Fruit fly (Drosophila melanogaster): ENCODE measurements around the gene modSP.

modSP gene

DNA sequence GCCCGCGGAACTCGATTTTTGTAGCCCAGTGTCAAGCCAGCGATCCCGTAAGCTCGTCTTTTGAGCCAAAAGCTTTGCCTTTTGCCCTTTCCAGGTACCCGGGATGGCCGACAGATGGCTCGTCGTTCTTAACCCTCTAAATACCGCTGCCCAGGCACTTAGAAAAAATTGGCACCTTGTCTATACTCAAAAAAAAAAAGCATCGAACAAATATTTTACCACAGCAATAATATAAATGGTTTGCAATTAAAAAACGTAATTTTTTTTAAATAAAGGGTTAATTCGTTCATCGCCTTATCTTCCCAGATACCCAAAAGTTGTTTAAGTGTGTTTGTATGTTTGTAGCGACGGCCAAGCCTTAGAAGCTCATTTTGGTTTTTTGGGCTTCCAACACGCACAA is 48.8 kb upstream of the modSP start (continued):
- TF ChIP-seq grau (tag; optimal IDR thresholded peaks at IDR 0.05) (no peak), Atf-2 (GFP tag; optimal IDR thresholded peaks at IDR 0.05) (peak; percentile 18), ken (GFP tag; IDR thresholded peaks at IDR 0.05) (no peak), tna (GFP tag; IDR thresholded peaks at IDR 0.05; ENCODE audit: partially characterized antibody) (no peak), peb (GFP tag; IDR thresholded peaks at IDR 0.05) (no peak), ci (GFP tag; IDR thresholded peaks at IDR 0.05) (0 out of 3 replicates have a peak, but pooled peaks have one; percentile 30), bcd (GFP tag; optimal IDR thresholded peaks at IDR 0.05) (peak; percentile 42), Deaf1 (tag; optimal IDR thresholded peaks at IDR 0.05) (no peak), Ravus (GFP tag; IDR thresholded peaks at IDR 0.05) (no peak), Hmx (GFP tag; optimal IDR thresholded peaks at IDR 0.05) (no peak), CG10979 (tag; optimal IDR thresholded peaks at IDR 0.05) (no peak), cas (GFP tag; IDR thresholded peaks at IDR 0.05) (no peak), tgo (GFP tag; IDR thresholded peaks at IDR 0.05) (peak; percentile 62), CG10462 (GFP tag; optimal IDR thresholded peaks at IDR 0.05) (no peak), CG18262 (tag; optimal IDR thresholded peaks at IDR 0.05) (peak; percentile 34), Neu2 (GFP tag; optimal IDR thresholded peaks at IDR 0.05; ENCODE audit: borderline replicate concordance) (no peak), sna (GFP tag; IDR thresholded peaks at IDR 0.05; ENCODE audit: partially characterized antibody) (no peak), Rfx (GFP tag; IDR thresholded peaks at IDR 0.05) (peak; percentile 73), so (GFP tag; IDR thresholded peaks at IDR 0.05) (peak; percentile 45; the same call in 1 of the 3 replicates), CG17912 (GFP tag; optimal IDR thresholded peaks at IDR 0.05) (no peak), CG5953 (GFP tag; IDR thresholded peaks at IDR 0.05) (no peak), gsb-n (tag; optimal IDR thresholded peaks at IDR 0.05) (no peak), CG17829 (tag; optimal IDR thresholded peaks at IDR 0.05) (no peak), Sox100B (GFP tag; optimal IDR thresholded peaks at IDR 0.05) (no peak), CG18476 (GFP tag; optimal IDR thresholded peaks at IDR 0.05) (no peak), CG8944 (GFP tag; optimal IDR thresholded peaks at IDR 0.05) (no peak), TFAM (GFP tag; optimal IDR thresholded peaks at IDR 0.05) (no peak), nau (GFP tag; optimal IDR thresholded peaks at IDR 0.05) (no peak), Tbp (GFP tag; optimal IDR thresholded peaks at IDR 0.05) (no peak), E2f1 (GFP tag; IDR thresholded peaks at IDR 0.05) (no peak; the same call in 1 of the 2 replicates), Dek (tag; optimal IDR thresholded peaks at IDR 0.05) (no peak), NK7.1 (GFP tag; optimal IDR thresholded peaks at IDR 0.05) (no peak), YL-1 (GFP tag; optimal IDR thresholded peaks at IDR 0.05) (no peak), pum (GFP tag; optimal IDR thresholded peaks at IDR 0.05) (no peak), ap (GFP tag; IDR thresholded peaks at IDR 0.05) (0 out of 2 replicates have a peak, but pooled peaks have one; percentile 20), CG30431 (GFP tag; optimal IDR thresholded peaks at IDR 0.05) (peak; percentile 4), CG15601 (tag; optimal IDR thresholded peaks at IDR 0.05) (no peak), CkIIα-i1 (GFP tag; IDR thresholded peaks at IDR 0.05) (no peak), tll (GFP tag; optimal IDR thresholded peaks at IDR 0.05) (no peak), gt (GFP tag; IDR thresholded peaks at IDR 0.05) (no peak), Hr39 (optimal IDR thresholded peaks at IDR 0.05) (no peak), Sox102F (GFP tag; optimal IDR thresholded peaks at IDR 0.05) (peak; percentile 55), Side (GFP tag; optimal IDR thresholded peaks at IDR 0.05) (no peak), CG42726 (GFP tag; IDR thresholded peaks at IDR 0.05; ENCODE audit: partially characterized antibody) (no peak), CG12219 (GFP tag; optimal IDR thresholded peaks at IDR 0.05) (no peak), CG1832 (GFP tag; optimal IDR thresholded peaks at IDR 0.05) (no peak), CG11695 (GFP tag; IDR thresholded peaks at IDR 0.05) (peak; percentile 53; the same call in 2 of the 3 replicates), Abd-B (GFP tag; optimal IDR thresholded peaks at IDR 0.05) (no peak), dimm (GFP tag; IDR thresholded peaks at IDR 0.05) (no peak), oc (tag; optimal IDR thresholded peaks at IDR 0.05) (no peak), ttk (GFP tag; IDR thresholded peaks at IDR 0.05) (peak; percentile 29; the same call in 1 of the 2 replicates), Dbx (GFP tag; IDR thresholded peaks at IDR 0.05) (no peak)
